Worm (Caenorhabditis elegans) whole organism, mixed stage, embryonic: ENCODE results near the gene vha-7.

Experiments used
- elt-1 ChIP-seq: sonication (generic microtip); optimal IDR thresholded peaks from 2 replicates; lab custom pipeline; 2017; ENCODE audit warnings: missing genetic modification characterization, mild to moderate bottlenecking, missing compliant biosample characterization, antibody characterized with exemption, moderate library complexity, borderline replicate concordance; ENCODE audit not compliant: insufficient read depth
- nhr-237 ChIP-seq: fragments of 150-350 bp; optimal IDR thresholded peaks from 2 replicates; lab custom pipeline; 2014; ENCODE audit warnings: missing biosample characterization, missing genetic modification characterization
- nhr-76 ChIP-seq: sonication (generic microtip); optimal IDR thresholded peaks from 2 replicates; lab custom pipeline; 2017; ENCODE audit warnings: missing biosample characterization, missing genetic modification characterization
- unc-39 ChIP-seq: fragments of 150-350 bp; optimal IDR thresholded peaks from 2 replicates; lab custom pipeline; 2014; ENCODE audit warnings: missing biosample characterization, missing genetic modification characterization
- unc-62 ChIP-seq: fragments of 150-350 bp; optimal IDR thresholded peaks from 2 replicates; lab custom pipeline; 2014; ENCODE audit warnings: missing biosample characterization, missing genetic modification reagents, missing genetic modification characterization

DNA sequence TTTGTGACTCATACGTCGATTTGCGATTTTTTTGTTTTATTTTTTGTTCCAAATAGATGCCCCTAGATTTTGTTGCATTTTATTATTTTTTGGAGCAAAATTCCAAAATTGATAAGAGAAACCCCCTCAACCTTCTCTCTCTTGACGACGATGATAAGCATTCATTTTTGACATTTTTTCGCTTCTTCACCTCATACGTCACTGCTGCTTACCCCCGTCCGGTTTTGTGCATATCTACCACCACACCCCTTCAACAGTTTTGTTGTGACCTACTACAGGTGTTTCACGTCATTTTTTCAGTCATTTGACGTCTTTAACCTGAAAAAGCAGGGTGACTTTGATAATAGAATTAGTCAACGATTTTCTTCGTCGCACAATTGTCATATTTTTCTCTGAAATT, 58.6 kb downstream of the vha-7 start:
- TF ChIP-seq nhr-76 (tag; lab: Kevin White, UChicago): no peak
- TF ChIP-seq unc-62 (GFP tag; lab: Kevin White, UChicago): no peak
- TF ChIP-seq unc-39: no peak
- TF ChIP-seq elt-1: no peak
- TF ChIP-seq nhr-237 (tag; lab: Kevin White, UChicago): no peak
